Worm (Caenorhabditis elegans) whole organism, L4 larva: Measurements from ENCODE around the gene C04B4.1.

Source experiments
- F26F4.8 ChIP-seq: fragments of 200-800 bp; sonication (Bioruptor generic); conservative IDR thresholded peaks from 2 replicates; pipeline ENCODE4 v1.3.6; 2022; ENCODE audit warnings: missing genetic modification characterization, missing compliant biosample characterization
- Y48G9A.11 ChIP-seq: fragments of 200-800 bp; sonication (Bioruptor generic); IDR thresholded peaks from 2 replicates; pipeline ENCODE4 v1.3.6; 2022; ENCODE audit warnings: missing genetic modification reagents, missing genetic modification characterization, missing compliant biosample characterization
- Y5F2A.4 ChIP-seq: fragments of 200-800 bp; sonication (Bioruptor generic); optimal IDR thresholded peaks from 2 replicates; lab custom pipeline; 2018; ENCODE audit warnings: mild to moderate bottlenecking, missing genetic modification characterization, missing compliant biosample characterization
- Y75B8A.6 ChIP-seq: fragments of 200-800 bp; sonication (Bioruptor generic); IDR thresholded peaks from 2 replicates; pipeline ENCODE4 v1.3.6; 2022; ENCODE audit warnings: missing genetic modification reagents, missing genetic modification characterization, missing compliant biosample characterization
- aha-1 ChIP-seq: fragments of 150-350 bp; peaks from one replicate; lab custom pipeline; 2014; ENCODE audit warnings: missing biosample characterization, missing genetic modification characterization
- aly-2 ChIP-seq: sonication (generic microtip); optimal IDR thresholded peaks from 2 replicates; lab custom pipeline; 2018; ENCODE audit warnings: missing biosample characterization, missing genetic modification characterization
- ceh-82 ChIP-seq: sonication (generic microtip); optimal IDR thresholded peaks from 2 replicates; lab custom pipeline; 2017; ENCODE audit warnings: missing biosample characterization, missing genetic modification characterization
- ctbp-1 ChIP-seq: fragments of 200-800 bp; sonication (Bioruptor generic); IDR thresholded peaks from 2 replicates; pipeline ENCODE4 v1.3.6; 2022; ENCODE audit warnings: missing genetic modification reagents, missing genetic modification characterization, missing compliant biosample characterization
- daf-16 ChIP-seq, 3 experiments: sonication (generic microtip); optimal IDR thresholded peaks; 2 replicates each; lab custom pipeline; 2016 to 2017; ENCODE audit warnings: missing genetic modification characterization in 3 of 3, missing genetic modification reagents in 3 of 3, mild to moderate bottlenecking in 2 of 3, missing compliant biosample characterization in 2 of 3, missing biosample characterization in 1 of 3, moderate library complexity in 1 of 3
- dmd-6 ChIP-seq: fragments of 200-800 bp; sonication (Bioruptor generic); IDR thresholded peaks from 2 replicates; pipeline ENCODE4 v1.3.6; 2022; ENCODE audit warnings: missing genetic modification reagents, missing genetic modification characterization, missing compliant biosample characterization
- dmd-8 ChIP-seq: fragments of 200-800 bp; sonication (Bioruptor generic); IDR thresholded peaks from 2 replicates; pipeline ENCODE4 v1.3.6; 2022; ENCODE audit warnings: missing genetic modification characterization, missing compliant biosample characterization
- dmd-9 ChIP-seq: fragments of 200-800 bp; sonication (Bioruptor generic); IDR thresholded peaks from 2 replicates; pipeline ENCODE4 v1.3.6; 2022; ENCODE audit warnings: missing genetic modification reagents, missing genetic modification characterization, missing compliant biosample characterization
- dpl-1 ChIP-seq: fragments of 150-350 bp; optimal IDR thresholded peaks from 2 replicates; lab custom pipeline; 2014; ENCODE audit warnings: missing biosample characterization, missing genetic modification reagents, missing genetic modification characterization
- duxl-1 ChIP-seq: sonication (generic microtip); optimal IDR thresholded peaks from 2 replicates; lab custom pipeline; 2016; ENCODE audit warnings: mild to moderate bottlenecking, missing genetic modification characterization, moderate library complexity, missing compliant biosample characterization; ENCODE audit not compliant: poor library complexity
- egl-27 ChIP-seq: sonication (generic microtip); optimal IDR thresholded peaks from 3 replicates; lab custom pipeline; 2017; ENCODE audit warnings: missing biosample characterization, missing genetic modification reagents, missing genetic modification characterization
- hlh-30 ChIP-seq: sonication (generic microtip); optimal IDR thresholded peaks from 2 replicates; lab custom pipeline; 2017; ENCODE audit warnings: antibody characterized with exemption, mild to moderate bottlenecking, missing genetic modification characterization, missing compliant biosample characterization; ENCODE audit not compliant: insufficient read depth
- jun-1 ChIP-seq: fragments of 150-350 bp; optimal IDR thresholded peaks from 2 replicates; lab custom pipeline; 2014; ENCODE audit warnings: missing biosample characterization, missing genetic modification reagents, missing genetic modification characterization
- lin-38 ChIP-seq: fragments of 200-800 bp; sonication (Bioruptor generic); IDR thresholded peaks from 2 replicates; pipeline ENCODE4 v1.3.6; 2022; ENCODE audit warnings: missing genetic modification reagents, missing genetic modification characterization, missing compliant biosample characterization
- lsy-2 ChIP-seq, 2 experiments: fragments of 150-350 bp in 1 of 2; sonication (generic microtip) in 1 of 2; optimal IDR thresholded peaks; 2 replicates each; lab custom pipeline; 2014 to 2017; ENCODE audit warnings: missing biosample characterization in 2 of 2, missing genetic modification characterization in 2 of 2
- mdl-1 ChIP-seq, 2 experiments: fragments of 150-350 bp in 1 of 2; sonication (generic microtip) in 1 of 2; optimal IDR thresholded peaks; 2 replicates each; lab custom pipeline; 2014 to 2017; ENCODE audit warnings: missing biosample characterization in 2 of 2, missing genetic modification characterization in 2 of 2
- mdt-29 ChIP-seq: fragments of 200-800 bp; sonication (Bioruptor generic); IDR thresholded peaks from 2 replicates; pipeline ENCODE4 v1.3.6; 2022; ENCODE audit warnings: missing genetic modification reagents, missing genetic modification characterization, missing compliant biosample characterization
- mxl-2 ChIP-seq: fragments of 200-800 bp; sonication (Bioruptor generic); conservative IDR thresholded peaks from 2 replicates; pipeline ENCODE4 v1.3.6; 2022; ENCODE audit warnings: missing genetic modification reagents, missing genetic modification characterization, missing compliant biosample characterization
- mxl-3 ChIP-seq: fragments of 200-800 bp; sonication (Bioruptor generic); optimal IDR thresholded peaks from 2 replicates; lab custom pipeline; 2018; ENCODE audit warnings: mild to moderate bottlenecking, missing genetic modification characterization, missing compliant biosample characterization
- nhr-10 ChIP-seq: fragments of 150-350 bp; optimal IDR thresholded peaks from 2 replicates; lab custom pipeline; 2014; ENCODE audit warnings: missing biosample characterization, missing genetic modification characterization
- nhr-11 ChIP-seq: fragments of 150-350 bp; optimal IDR thresholded peaks from 2 replicates; lab custom pipeline; 2014; ENCODE audit warnings: missing biosample characterization, missing genetic modification characterization
- nhr-25 ChIP-seq: sonication (generic microtip); optimal IDR thresholded peaks from 2 replicates; lab custom pipeline; 2017; ENCODE audit warnings: missing genetic modification characterization, mild to moderate bottlenecking, missing compliant biosample characterization, antibody characterized with exemption, moderate library complexity, borderline replicate concordance; ENCODE audit not compliant: insufficient read depth
- nhr-28 ChIP-seq: fragments of 150-350 bp; optimal IDR thresholded peaks from 2 replicates; lab custom pipeline; 2014; ENCODE audit warnings: missing biosample characterization, missing genetic modification characterization
- nhr-48 ChIP-seq: sonication (generic microtip); optimal IDR thresholded peaks from 2 replicates; lab custom pipeline; 2016; ENCODE audit warnings: mild to moderate bottlenecking, missing genetic modification characterization, missing compliant biosample characterization
- nhr-76 ChIP-seq: fragments of 150-350 bp; optimal IDR thresholded peaks from 2 replicates; lab custom pipeline; 2014; ENCODE audit warnings: missing biosample characterization, missing genetic modification characterization
- pha-4 ChIP-seq, 2 experiments: fragments of 150-350 bp in 1 of 2; fragments of 200-800 bp in 1 of 2; sonication (Bioruptor generic) in 1 of 2; IDR thresholded peaks in 1 of 2; optimal IDR thresholded peaks in 1 of 2; 2 replicates each; pipeline versions ENCODE4 v1.3.6 to Lab custom; 2014 to 2022; ENCODE audit warnings: missing genetic modification characterization in 2 of 2, missing genetic modification reagents in 2 of 2, missing biosample characterization in 1 of 2, missing compliant biosample characterization in 1 of 2
- rbr-2 ChIP-seq: sonication (generic microtip); optimal IDR thresholded peaks from 2 replicates; lab custom pipeline; 2016; ENCODE audit warnings: missing genotype, missing genetic modification characterization, missing compliant biosample characterization
- skn-1 ChIP-seq: fragments of 150-350 bp; optimal IDR thresholded peaks from 2 replicates; lab custom pipeline; 2014; ENCODE audit warnings: missing biosample characterization, missing genetic modification characterization
- snpc-4 ChIP-seq: fragments of 150-350 bp; optimal IDR thresholded peaks from 2 replicates; lab custom pipeline; 2014; ENCODE audit warnings: missing biosample characterization, missing genetic modification characterization
- spr-3 ChIP-seq: fragments of 200-800 bp; sonication (Bioruptor generic); optimal IDR thresholded peaks from 2 replicates; lab custom pipeline; 2018; ENCODE audit warnings: mild to moderate bottlenecking, missing genetic modification characterization, missing compliant biosample characterization
- tag-97 ChIP-seq: fragments of 200-800 bp; sonication (Bioruptor generic); IDR thresholded peaks from 2 replicates; pipeline ENCODE4 v1.3.6; 2022; ENCODE audit warnings: missing genetic modification characterization, missing compliant biosample characterization
- unc-130 ChIP-seq: sonication (generic microtip); optimal IDR thresholded peaks from 2 replicates; lab custom pipeline; 2016; ENCODE audit warnings: missing genetic modification reagents, missing genetic modification characterization, missing compliant biosample characterization
- unc-39 ChIP-seq: sonication (generic microtip); optimal IDR thresholded peaks from 2 replicates; lab custom pipeline; 2017; ENCODE audit warnings: missing biosample characterization, missing genetic modification characterization
- unc-62 ChIP-seq, 3 experiments: fragments of 150-350 bp in 1 of 3; sonication (generic microtip); optimal IDR thresholded peaks in 2 of 3; peaks in 1 of 3; 1 replicate in 1 of 3; 2 replicates in 2 of 3; lab custom pipeline; 2014 to 2017; ENCODE audit warnings: missing biosample characterization in 3 of 3, missing genetic modification characterization in 3 of 3, missing genetic modification reagents in 3 of 3, missing genotype in 1 of 3
- zfp-2 ChIP-seq: sonication (generic microtip); optimal IDR thresholded peaks from 2 replicates; lab custom pipeline; 2016; ENCODE audit warnings: mild to moderate bottlenecking, missing genetic modification characterization, missing compliant biosample characterization
- zip-11 ChIP-seq: fragments of 200-800 bp; sonication (Bioruptor generic); IDR thresholded peaks from 2 replicates; pipeline ENCODE4 v1.3.6; 2022; ENCODE audit warnings: missing genetic modification characterization, missing compliant biosample characterization

Gene C04B4.1

ce11 chrX:12282911-12283310 is 2.3 kb downstream of the C04B4.1 start, which contains the start of gene C04B4.2:
TSS of gene C04B4.2 (plus strand) at chrX:12283281.
- TF ChIP-seq snpc-4 (tag; lab: Kevin White, UChicago), result no peak
- no peak for TF ChIP-seq lin-38
- no peak for TF ChIP-seq spr-3 (GFP tag; lab: Kevin White, UChicago)
- TF ChIP-seq aly-2, result no peak
- TF ChIP-seq nhr-11 (tag; lab: Kevin White, UChicago), result no peak
- TF ChIP-seq Y75B8A.6 (GFP tag; lab: Robert Waterston, UW), result no peak
- no peak for TF ChIP-seq lsy-2 (tag; optimal IDR thresholded peaks at IDR 0.05; lab: Kevin White, UChicago)
- no peak for TF ChIP-seq rbr-2 (tag; lab: Kevin White, UChicago)
- no peak for TF ChIP-seq hlh-30 (tag; lab: Kevin White, UChicago)
- TF ChIP-seq Y5F2A.4, result no peak
- TF ChIP-seq zfp-2 (tag; lab: Kevin White, UChicago), result no peak
- TF ChIP-seq nhr-10 (tag; lab: Kevin White, UChicago), result no peak
- TF ChIP-seq mdl-1 (tag; optimal IDR thresholded peaks at IDR 0.05; lab: Kevin White, UChicago), result no peak
- TF ChIP-seq jun-1 (tag; lab: Kevin White, UChicago), result no peak
- no peak for TF ChIP-seq mdt-29 (GFP tag; lab: Robert Waterston, UW)
- TF ChIP-seq ceh-82 (tag; lab: Kevin White, UChicago), result no peak
- no peak for TF ChIP-seq tag-97 (GFP tag; lab: Robert Waterston, UW)
- TF ChIP-seq unc-39 (tag; lab: Kevin White, UChicago), result no peak

DNA sequence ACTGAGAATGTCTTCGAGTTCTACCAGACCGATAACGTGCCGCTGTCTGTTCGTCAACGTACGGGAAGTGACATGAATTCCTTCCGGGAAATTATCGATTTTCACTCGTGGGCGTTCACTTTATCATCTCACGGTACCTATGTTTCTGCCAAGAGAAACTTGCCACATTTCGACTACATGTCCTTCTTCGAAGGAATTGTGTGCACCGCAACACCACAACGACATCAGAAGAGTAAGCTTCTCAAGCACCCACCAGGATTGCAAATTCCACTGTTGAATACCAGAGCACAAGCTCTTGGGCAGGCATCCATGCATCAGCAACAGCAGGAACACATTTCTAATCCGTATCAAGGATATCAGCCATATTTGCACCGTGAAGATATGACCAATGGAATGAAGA is 3.6 kb downstream of the C04B4.1 start:
- TF ChIP-seq unc-62 (GFP tag; optimal IDR thresholded peaks at IDR 0.05 in 1 of 2; lab: Kevin White, UChicago) (peak in 1 of 2 experiments; percentile 91), unc-62 (tag; optimal IDR thresholded peaks at IDR 0.05; lab: Kevin White, UChicago) (no peak), zip-11 (no peak), aha-1 (tag; lab: Kevin White, UChicago) (peak; percentile 63), ctbp-1 (GFP tag; lab: Robert Waterston, UW) (no peak), nhr-76 (tag; lab: Kevin White, UChicago) (no peak)
- TF ChIP-seq, all 104 proteins: peak for 2

- TF ChIP-seq pha-4 (GFP tag; IDR thresholded peaks at IDR 0.05; lab: Robert Waterston, UW), result no peak
- TF ChIP-seq pha-4 (tag; optimal IDR thresholded peaks at IDR 0.05; lab: Kevin White, UChicago), result no peak
- no peak for TF ChIP-seq duxl-1 (tag; lab: Kevin White, UChicago)
Observed at ce11 chrX:12285496-12285895, 4.9 kb downstream of the C04B4.1 start, which contains the start of gene lips-2. TSS of gene lips-2 (plus strand) at chrX:12285796.

DNA sequence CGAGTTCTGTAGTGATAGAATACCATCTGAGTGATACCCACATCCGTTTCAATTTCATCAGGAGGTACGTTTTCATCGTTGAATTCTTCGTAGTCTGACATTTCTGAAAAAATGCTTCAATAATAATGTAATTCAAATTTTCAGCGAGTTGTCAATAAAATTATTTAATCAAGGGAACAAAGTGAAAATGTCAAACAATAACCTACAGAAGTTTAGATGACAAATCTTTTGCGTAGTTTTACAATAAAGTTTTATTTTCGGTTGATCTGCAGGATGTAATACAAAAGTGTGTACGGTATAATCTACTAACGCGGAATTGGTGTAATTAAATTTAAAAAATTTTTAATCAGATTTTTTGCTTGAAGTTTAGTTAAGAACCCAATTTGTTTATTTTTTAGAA is 7.7 kb downstream of the C04B4.1 start, which contains the start of gene C04B4.5:
Gene C04B4.5 (minus strand): TSS at position 101 of the 400 bp plus-strand sequence.
- TF ChIP-seq unc-39 (tag; lab: Kevin White, UChicago) (no peak), dpl-1 (GFP tag; lab: Kevin White, UChicago) (no peak), mxl-3 (no peak), mxl-2 (no peak), dmd-8 (GFP tag; lab: Robert Waterston, UW) (no peak), snpc-4 (tag; lab: Kevin White, UChicago) (no peak), dmd-9 (GFP tag; lab: Robert Waterston, UW) (no peak), nhr-48 (tag; lab: Kevin White, UChicago) (no peak), dmd-6 (GFP tag; lab: Robert Waterston, UW) (no peak), F26F4.8 (GFP tag; lab: Robert Waterston, UW) (no peak), nhr-25 (tag; lab: Kevin White, UChicago) (no peak), nhr-28 (tag; lab: Kevin White, UChicago) (no peak), skn-1 (tag; lab: Kevin White, UChicago) (no peak), tag-97 (GFP tag; lab: Robert Waterston, UW) (no peak), Y48G9A.11 (no peak), nhr-11 (tag; lab: Kevin White, UChicago) (no peak), lin-38 (no peak), unc-130 (GFP tag; lab: Kevin White, UChicago) (no peak), daf-16 (GFP tag; optimal IDR thresholded peaks at IDR 0.05; lab: Kevin White, UChicago) (no peak), daf-16 (tag; optimal IDR thresholded peaks at IDR 0.05; lab: Kevin White, UChicago) (no peak), egl-27 (no peak)
